Worm (Caenorhabditis elegans) whole organism, young adult: Measurements from ENCODE around the gene rpn-6.1.
A peak's percentile ranks its signal among the peaks of the same experiment; 100 is the strongest.

Source experiments
- B0035.1 ChIP-seq: sonication (generic microtip); optimal IDR thresholded peaks from 2 replicates; lab custom pipeline; 2016; ENCODE audit warnings: missing genetic modification characterization, mild to moderate bottlenecking, missing compliant biosample characterization, missing genotype, missing genetic modification reagents
- C06A6.2 ChIP-seq: fragments of 200-800 bp; sonication (Bioruptor generic); conservative IDR thresholded peaks from 2 replicates; pipeline ENCODE4 v1.3.6; 2022; ENCODE audit warnings: missing genetic modification characterization, missing compliant biosample characterization
- C17E4.6 ChIP-seq: fragments of 200-800 bp; sonication (Bioruptor generic); IDR thresholded peaks from 2 replicates; pipeline ENCODE4 v1.3.6; 2022; ENCODE audit warnings: missing genetic modification reagents, missing genetic modification characterization, missing compliant biosample characterization
- D2030.7 ChIP-seq: fragments of 200-800 bp; sonication (Bioruptor generic); IDR thresholded peaks from 2 replicates; pipeline ENCODE4 v1.3.6; 2022; ENCODE audit warnings: missing genetic modification reagents, missing genetic modification characterization, missing compliant biosample characterization
- F22D6.2 ChIP-seq: sonication (generic microtip); optimal IDR thresholded peaks from 2 replicates; lab custom pipeline; 2016; ENCODE audit warnings: mild to moderate bottlenecking, missing genetic modification characterization, missing compliant biosample characterization
- F23B12.7 ChIP-seq: sonication (generic microtip); optimal IDR thresholded peaks from 2 replicates; lab custom pipeline; 2017; ENCODE audit warnings: missing genetic modification characterization, mild to moderate bottlenecking, missing compliant biosample characterization, antibody characterized with exemption, moderate library complexity; ENCODE audit not compliant: insufficient read depth
- T07F8.4 ChIP-seq: sonication (generic microtip); optimal IDR thresholded peaks from 2 replicates; lab custom pipeline; 2016; ENCODE audit warnings: mild to moderate bottlenecking, missing genetic modification characterization, moderate library complexity, missing compliant biosample characterization
- Y53G8AR.9 ChIP-seq: fragments of 200-800 bp; sonication (Bioruptor generic); conservative IDR thresholded peaks from 2 replicates; pipeline ENCODE4 v1.3.6; 2022; ENCODE audit warnings: missing genetic modification reagents, missing genetic modification characterization, missing compliant biosample characterization
- Y79H2A.3 ChIP-seq: fragments of 200-800 bp; sonication (Bioruptor generic); conservative IDR thresholded peaks from 2 replicates; pipeline ENCODE4 v1.3.6; 2022; ENCODE audit warnings: missing genetic modification reagents, missing genetic modification characterization, missing compliant biosample characterization
- Y95B8A.8 ChIP-seq: fragments of 200-800 bp; sonication (Bioruptor generic); IDR thresholded peaks from 2 replicates; pipeline ENCODE4 v1.3.6; 2022; ENCODE audit warnings: missing genetic modification reagents, missing genetic modification characterization, missing compliant biosample characterization
- aptf-2 ChIP-seq: fragments of 200-800 bp; sonication (Bioruptor generic); conservative IDR thresholded peaks from 2 replicates; pipeline ENCODE4 v1.3.6; 2022; ENCODE audit warnings: missing genetic modification reagents, missing genetic modification characterization, missing compliant biosample characterization
- aptf-3 ChIP-seq: fragments of 200-800 bp; sonication (Bioruptor generic); IDR thresholded peaks from 2 replicates; pipeline ENCODE4 v1.3.6; 2022; ENCODE audit warnings: missing genetic modification characterization, missing compliant biosample characterization
- attf-3 ChIP-seq: fragments of 200-800 bp; sonication (Bioruptor generic); conservative IDR thresholded peaks from 2 replicates; pipeline ENCODE4 v1.3.6; 2022; ENCODE audit warnings: missing genetic modification reagents, missing genetic modification characterization, missing compliant biosample characterization
- attf-6 ChIP-seq: fragments of 200-800 bp; sonication (Bioruptor generic); IDR thresholded peaks from 2 replicates; pipeline ENCODE4 v1.3.6; 2022; ENCODE audit warnings: missing genetic modification reagents, missing genetic modification characterization, missing compliant biosample characterization
- cebp-1 ChIP-seq, 2 experiments: fragments of 200-800 bp in 1 of 2; sonication (Bioruptor generic) in 1 of 2; sonication (generic microtip) in 1 of 2; IDR thresholded peaks in 1 of 2; optimal IDR thresholded peaks in 1 of 2; 2 replicates each; pipeline versions ENCODE4 v1.3.6 to Lab custom; 2017 to 2022; ENCODE audit warnings: missing compliant biosample characterization in 2 of 2, missing genetic modification characterization in 2 of 2, mild to moderate bottlenecking in 1 of 2, missing genetic modification reagents in 1 of 2, moderate library complexity in 1 of 2
- ceh-40 ChIP-seq: fragments of 200-800 bp; sonication (Bioruptor generic); IDR thresholded peaks from 2 replicates; pipeline ENCODE4 v1.3.6; 2022; ENCODE audit warnings: missing genetic modification characterization, missing compliant biosample characterization
- ceh-79 ChIP-seq: sonication (generic microtip); optimal IDR thresholded peaks from 2 replicates; lab custom pipeline; 2017; ENCODE audit warnings: mild to moderate bottlenecking, missing genetic modification characterization, missing compliant biosample characterization
- die-1 ChIP-seq: sonication (generic microtip); optimal IDR thresholded peaks from 2 replicates; lab custom pipeline; 2016; ENCODE audit warnings: missing genotype, mild to moderate bottlenecking, missing genetic modification characterization, missing compliant biosample characterization
- egrh-3 ChIP-seq: fragments of 200-800 bp; sonication (Bioruptor generic); IDR thresholded peaks from 2 replicates; pipeline ENCODE4 v1.3.6; 2022; ENCODE audit warnings: missing genetic modification reagents, missing genetic modification characterization, missing compliant biosample characterization
- ekl-4 ChIP-seq: fragments of 200-800 bp; sonication (Bioruptor generic); IDR thresholded peaks from 2 replicates; pipeline ENCODE4 v1.3.6; 2022; ENCODE audit warnings: missing genetic modification reagents, missing genetic modification characterization, missing compliant biosample characterization
- gei-17 ChIP-seq: fragments of 200-800 bp; sonication (Bioruptor generic); optimal IDR thresholded peaks from 2 replicates; lab custom pipeline; 2018; ENCODE audit warnings: mild to moderate bottlenecking, missing genetic modification characterization, missing compliant biosample characterization
- him-1 ChIP-seq: sonication (generic microtip); optimal IDR thresholded peaks from 2 replicates; lab custom pipeline; 2016; ENCODE audit warnings: missing genotype, missing genetic modification reagents, missing genetic modification characterization, missing compliant biosample characterization
- hlh-26 ChIP-seq: fragments of 200-800 bp; sonication (Bioruptor generic); conservative IDR thresholded peaks from 2 replicates; pipeline ENCODE4 v1.3.6; 2022; ENCODE audit warnings: missing genetic modification reagents, missing genetic modification characterization, missing compliant biosample characterization
- hmg-1.2 ChIP-seq: fragments of 200-800 bp; sonication (Bioruptor generic); IDR thresholded peaks from 2 replicates; pipeline ENCODE4 v1.3.6; 2022; ENCODE audit warnings: missing genetic modification reagents, missing genetic modification characterization, missing compliant biosample characterization
- let-526 ChIP-seq: fragments of 200-800 bp; sonication (Bioruptor generic); IDR thresholded peaks from 2 replicates; pipeline ENCODE4 v1.3.6; 2022; ENCODE audit warnings: missing genetic modification reagents, missing genetic modification characterization, missing compliant biosample characterization
- let-607 ChIP-seq, 2 experiments: fragments of 200-800 bp in 1 of 2; sonication (Bioruptor generic) in 1 of 2; sonication (generic microtip) in 1 of 2; optimal IDR thresholded peaks; 2 replicates each; lab custom pipeline; 2016 to 2018; ENCODE audit warnings: mild to moderate bottlenecking in 2 of 2, missing compliant biosample characterization in 2 of 2, missing genetic modification characterization in 2 of 2, moderate library complexity in 2 of 2, missing genotype in 1 of 2
- lin-26 ChIP-seq: fragments of 200-800 bp; sonication (Bioruptor generic); IDR thresholded peaks from 2 replicates; pipeline ENCODE4 v1.3.6; 2022; ENCODE audit warnings: missing genetic modification reagents, missing genetic modification characterization, missing compliant biosample characterization
- lin-35 ChIP-seq, 3 experiments: fragments of 150-350 bp in 2 of 3; sonication (generic microtip) in 1 of 3; optimal IDR thresholded peaks; 2 replicates each; lab custom pipeline; 2014 to 2018; ENCODE audit warnings: missing biosample characterization in 3 of 3, missing genetic modification characterization in 3 of 3, missing genetic modification reagents in 3 of 3
- lin-40 ChIP-seq: sonication (generic microtip); optimal IDR thresholded peaks from 2 replicates; lab custom pipeline; 2016; ENCODE audit warnings: missing genetic modification characterization, mild to moderate bottlenecking, missing compliant biosample characterization, missing genotype, missing genetic modification reagents
- madf-10 ChIP-seq: sonication (generic microtip); optimal IDR thresholded peaks from 2 replicates; lab custom pipeline; 2016; ENCODE audit warnings: mild to moderate bottlenecking, missing genetic modification characterization, missing compliant biosample characterization
- madf-3 ChIP-seq: fragments of 200-800 bp; sonication (Bioruptor generic); IDR thresholded peaks from 2 replicates; pipeline ENCODE4 v1.3.6; 2022; ENCODE audit warnings: missing genetic modification reagents, missing genetic modification characterization, missing compliant biosample characterization
- madf-8 ChIP-seq: fragments of 200-800 bp; sonication (Bioruptor generic); conservative IDR thresholded peaks from 2 replicates; pipeline ENCODE4 v1.3.6; 2022; ENCODE audit warnings: missing genetic modification reagents, missing genetic modification characterization, missing compliant biosample characterization
- mcd-1 ChIP-seq: fragments of 200-800 bp; sonication (Bioruptor generic); IDR thresholded peaks from 2 replicates; pipeline ENCODE4 v1.3.6; 2022; ENCODE audit warnings: missing genetic modification reagents, missing genetic modification characterization, missing compliant biosample characterization
- mes-4 ChIP-seq: sonication (generic microtip); optimal IDR thresholded peaks from 2 replicates; lab custom pipeline; 2016; ENCODE audit warnings: missing genotype, missing genetic modification characterization, missing compliant biosample characterization
- nfya-2 ChIP-seq: fragments of 200-800 bp; sonication (Bioruptor generic); IDR thresholded peaks from 2 replicates; pipeline ENCODE4 v1.3.6; 2022; ENCODE audit warnings: missing genetic modification reagents, missing genetic modification characterization, missing compliant biosample characterization
- nfyb-1 ChIP-seq: fragments of 200-800 bp; sonication (Bioruptor generic); IDR thresholded peaks from 2 replicates; pipeline ENCODE4 v1.3.6; 2022; ENCODE audit warnings: missing genetic modification reagents, missing genetic modification characterization, missing compliant biosample characterization
- nhr-179 ChIP-seq: sonication (generic microtip); optimal IDR thresholded peaks from 2 replicates; lab custom pipeline; 2016; ENCODE audit warnings: mild to moderate bottlenecking, missing genetic modification characterization, missing compliant biosample characterization
- nhr-27 ChIP-seq: fragments of 200-800 bp; sonication (Bioruptor generic); optimal IDR thresholded peaks from 2 replicates; lab custom pipeline; 2018; ENCODE audit warnings: mild to moderate bottlenecking, missing genetic modification characterization, moderate library complexity, missing compliant biosample characterization
- repo-1 ChIP-seq: sonication (generic microtip); optimal IDR thresholded peaks from 2 replicates; lab custom pipeline; 2017; ENCODE audit warnings: mild to moderate bottlenecking, missing genetic modification characterization, missing compliant biosample characterization
- rpc-1 ChIP-seq, 2 experiments: fragments of 150-350 bp in 1 of 2; sonication (generic microtip) in 1 of 2; optimal IDR thresholded peaks; 2 replicates each; lab custom pipeline; 2014 to 2018; ENCODE audit warnings: missing biosample characterization in 1 of 2, missing genetic modification characterization in 1 of 2, missing genetic modification reagents in 1 of 2, missing genotype in 1 of 2
- sea-2 ChIP-seq: fragments of 200-800 bp; sonication (Bioruptor generic); IDR thresholded peaks from 2 replicates; pipeline ENCODE4 v1.3.6; 2022; ENCODE audit warnings: missing genetic modification characterization, missing compliant biosample characterization
- snpc-1.1 ChIP-seq: sonication (generic microtip); optimal IDR thresholded peaks from 2 replicates; lab custom pipeline; 2017; ENCODE audit warnings: missing genetic modification characterization, mild to moderate bottlenecking, missing compliant biosample characterization, antibody characterized with exemption, moderate library complexity, missing genotype, missing genetic modification reagents; ENCODE audit not compliant: insufficient read depth
- zfh-2 ChIP-seq: fragments of 200-800 bp; sonication (Bioruptor generic); conservative IDR thresholded peaks from 2 replicates; pipeline ENCODE4 v1.3.6; 2022; ENCODE audit warnings: missing genetic modification reagents, missing genetic modification characterization, missing compliant biosample characterization
- ztf-22 ChIP-seq: fragments of 200-800 bp; sonication (Bioruptor generic); optimal IDR thresholded peaks from 2 replicates; lab custom pipeline; 2018; ENCODE audit warnings: mild to moderate bottlenecking, missing genetic modification characterization, moderate library complexity, missing compliant biosample characterization
- ztf-28 ChIP-seq: fragments of 200-800 bp; sonication (Bioruptor generic); IDR thresholded peaks from 2 replicates; pipeline ENCODE4 v1.3.6; 2022; ENCODE audit warnings: missing genetic modification reagents, missing genetic modification characterization, missing compliant biosample characterization
- ztf-3 ChIP-seq: fragments of 200-800 bp; sonication (Bioruptor generic); optimal IDR thresholded peaks from 2 replicates; lab custom pipeline; 2018; ENCODE audit warnings: mild to moderate bottlenecking, missing genetic modification characterization, missing compliant biosample characterization

Gene rpn-6.1

ce11 chrIII:6971662-6972284 is 10.0 kb upstream of the rpn-6.1 start, which contains the start of the genes eef-1A.1 and rfc-4 (continued):
- TF ChIP-seq ceh-40 (GFP tag; lab: Robert Waterston, UW) (no peak), lin-40 (peak; percentile 89), lin-26 (peak; percentile 11; the same call in 1 of the 2 replicates), Y53G8AR.9 (GFP tag; lab: Robert Waterston, UW) (peak; percentile 81), attf-6 (GFP tag; lab: Robert Waterston, UW) (no peak), madf-8 (GFP tag; lab: Robert Waterston, UW) (peak; percentile 66), him-1 (tag; lab: Kevin White, UChicago) (peak; percentile 60), egrh-3 (peak; percentile 83), Y95B8A.8 (GFP tag; lab: Robert Waterston, UW) (peak; percentile 70; the same call in 1 of the 2 replicates), F23B12.7 (tag; lab: Kevin White, UChicago) (peak; percentile 97), cebp-1 (GFP tag; IDR thresholded peaks at IDR 0.05; lab: Robert Waterston, UW) (peak; percentile 88), cebp-1 (tag; optimal IDR thresholded peaks at IDR 0.05; lab: Kevin White, UChicago) (peak; percentile 95), Y79H2A.3 (GFP tag; lab: Robert Waterston, UW) (no peak), B0035.1 (tag; lab: Kevin White, UChicago) (peak; percentile 52), zfh-2 (GFP tag; lab: Robert Waterston, UW) (no peak), snpc-1.1 (tag; lab: Kevin White, UChicago) (peak; percentile 61), ekl-4 (peak; percentile 93), rpc-1 (optimal IDR thresholded peaks at IDR 0.05; lab: Kevin White, UChicago) (peak; percentile 16), rpc-1 (tag; optimal IDR thresholded peaks at IDR 0.05; lab: Kevin White, UChicago) (no peak), C17E4.6 (GFP tag; lab: Robert Waterston, UW) (0 out of 2 replicates have a peak, but pooled peaks have one; percentile 25), sea-2 (GFP tag; lab: Robert Waterston, UW) (no peak), nfya-2 (GFP tag; lab: Robert Waterston, UW) (no peak), ceh-79 (tag; lab: Kevin White, UChicago) (no peak), gei-17 (peak; percentile 58), hlh-26 (GFP tag; lab: Robert Waterston, UW) (no peak), T07F8.4 (tag; lab: Kevin White, UChicago) (no peak), ztf-22 (GFP tag; lab: Kevin White, UChicago) (no peak), nhr-27 (tag; lab: Kevin White, UChicago) (no peak), mes-4 (tag; lab: Kevin White, UChicago) (no peak), madf-3 (GFP tag; lab: Robert Waterston, UW) (peak; percentile 94), mcd-1 (GFP tag; lab: Robert Waterston, UW) (peak; percentile 91), nfyb-1 (peak; percentile 94), C06A6.2 (GFP tag; lab: Robert Waterston, UW) (peak; percentile 72), F22D6.2 (tag; lab: Kevin White, UChicago) (peak; percentile 55), attf-3 (peak; percentile 91), ztf-28 (GFP tag; lab: Robert Waterston, UW) (peak; percentile 68; the same call in 1 of the 2 replicates), hmg-1.2 (GFP tag; lab: Robert Waterston, UW) (peak; percentile 76), D2030.7 (GFP tag; lab: Robert Waterston, UW) (peak; percentile 84), nhr-179 (tag; lab: Kevin White, UChicago) (no peak), ztf-3 (GFP tag; lab: Kevin White, UChicago) (no peak), madf-10 (tag; lab: Kevin White, UChicago) (peak; percentile 68), let-607 (tag; optimal IDR thresholded peaks at IDR 0.05; lab: Kevin White, UChicago) (peak; percentile 66 to 84), aptf-2 (GFP tag; lab: Robert Waterston, UW) (no peak), aptf-3 (GFP tag; lab: Robert Waterston, UW) (no peak), lin-35 (GFP tag; optimal IDR thresholded peaks at IDR 0.05; lab: Kevin White, UChicago) (peak; percentile 64 to 95 (median 73)), die-1 (tag; lab: Kevin White, UChicago) (peak; percentile 18), let-526 (peak; percentile 71; the same call in 1 of the 2 replicates), repo-1 (peak; percentile 48)
